Worm (Caenorhabditis elegans) whole organism, young adult: ENCODE data around the gene lido-18.
A peak's percentile ranks its signal among the peaks of the same experiment; 100 is the strongest.

Source experiments
- B0019.2 ChIP-seq: fragments of 200-800 bp; sonication (Bioruptor generic); conservative IDR thresholded peaks from 2 replicates; pipeline ENCODE4 v1.3.6; 2022; ENCODE audit warnings: missing genetic modification reagents, missing genetic modification characterization, missing compliant biosample characterization
- B0336.3 ChIP-seq: fragments of 200-800 bp; sonication (Bioruptor generic); IDR thresholded peaks from 2 replicates; pipeline ENCODE4 v1.3.6; 2022; ENCODE audit warnings: missing genetic modification characterization, missing compliant biosample characterization
- D2030.7 ChIP-seq: fragments of 200-800 bp; sonication (Bioruptor generic); IDR thresholded peaks from 2 replicates; pipeline ENCODE4 v1.3.6; 2022; ENCODE audit warnings: missing genetic modification reagents, missing genetic modification characterization, missing compliant biosample characterization
- F22D6.2 ChIP-seq: sonication (generic microtip); optimal IDR thresholded peaks from 2 replicates; lab custom pipeline; 2016; ENCODE audit warnings: mild to moderate bottlenecking, missing genetic modification characterization, missing compliant biosample characterization
- F33H1.4 ChIP-seq: fragments of 200-800 bp; sonication (Bioruptor generic); IDR thresholded peaks from 2 replicates; pipeline ENCODE4 v1.3.6; 2022; ENCODE audit warnings: missing genetic modification reagents, missing genetic modification characterization, missing compliant biosample characterization
- F55B11.4 ChIP-seq: sonication (generic microtip); optimal IDR thresholded peaks from 2 replicates; lab custom pipeline; 2016; ENCODE audit warnings: missing compliant biosample characterization, missing genetic modification characterization, borderline replicate concordance; ENCODE audit not compliant: insufficient read depth
- Y53G8AR.9 ChIP-seq: fragments of 200-800 bp; sonication (Bioruptor generic); conservative IDR thresholded peaks from 2 replicates; pipeline ENCODE4 v1.3.6; 2022; ENCODE audit warnings: missing genetic modification reagents, missing genetic modification characterization, missing compliant biosample characterization
- Y56A3A.18 ChIP-seq: fragments of 200-800 bp; sonication (Bioruptor generic); IDR thresholded peaks from 2 replicates; pipeline ENCODE4 v1.3.6; 2022; ENCODE audit warnings: missing genetic modification reagents, missing genetic modification characterization, missing compliant biosample characterization
- Y95B8A.8 ChIP-seq: fragments of 200-800 bp; sonication (Bioruptor generic); IDR thresholded peaks from 2 replicates; pipeline ENCODE4 v1.3.6; 2022; ENCODE audit warnings: missing genetic modification reagents, missing genetic modification characterization, missing compliant biosample characterization
- athp-1 ChIP-seq: sonication (generic microtip); optimal IDR thresholded peaks from 2 replicates; lab custom pipeline; 2017; ENCODE audit warnings: mild to moderate bottlenecking, missing genetic modification characterization, missing compliant biosample characterization
- attf-3 ChIP-seq: fragments of 200-800 bp; sonication (Bioruptor generic); conservative IDR thresholded peaks from 2 replicates; pipeline ENCODE4 v1.3.6; 2022; ENCODE audit warnings: missing genetic modification reagents, missing genetic modification characterization, missing compliant biosample characterization
- attf-5 ChIP-seq: fragments of 200-800 bp; sonication (Bioruptor generic); optimal IDR thresholded peaks from 2 replicates; lab custom pipeline; 2018; ENCODE audit warnings: mild to moderate bottlenecking, missing genetic modification characterization, missing compliant biosample characterization
- bed-1 ChIP-seq: fragments of 200-800 bp; sonication (Bioruptor generic); IDR thresholded peaks from 2 replicates; pipeline ENCODE4 v1.3.6; 2022; ENCODE audit warnings: missing genetic modification reagents, missing genetic modification characterization, missing compliant biosample characterization
- cebp-1 ChIP-seq, 2 experiments: fragments of 200-800 bp in 1 of 2; sonication (Bioruptor generic) in 1 of 2; sonication (generic microtip) in 1 of 2; IDR thresholded peaks in 1 of 2; optimal IDR thresholded peaks in 1 of 2; 2 replicates each; pipeline versions ENCODE4 v1.3.6 to Lab custom; 2017 to 2022; ENCODE audit warnings: missing compliant biosample characterization in 2 of 2, missing genetic modification characterization in 2 of 2, mild to moderate bottlenecking in 1 of 2, missing genetic modification reagents in 1 of 2, moderate library complexity in 1 of 2
- ceh-100 ChIP-seq: fragments of 200-800 bp; sonication (Bioruptor generic); IDR thresholded peaks from 2 replicates; pipeline ENCODE4 v1.3.6; 2022; ENCODE audit warnings: missing genetic modification reagents, missing genetic modification characterization, missing compliant biosample characterization
- ceh-40 ChIP-seq: fragments of 200-800 bp; sonication (Bioruptor generic); IDR thresholded peaks from 2 replicates; pipeline ENCODE4 v1.3.6; 2022; ENCODE audit warnings: missing genetic modification characterization, missing compliant biosample characterization
- ceh-91 ChIP-seq: fragments of 200-800 bp; sonication (Bioruptor generic); IDR thresholded peaks from 2 replicates; pipeline ENCODE4 v1.3.6; 2022; ENCODE audit warnings: missing genetic modification reagents, missing genetic modification characterization, missing compliant biosample characterization
- dox-1 ChIP-seq: fragments of 200-800 bp; sonication (Bioruptor generic); IDR thresholded peaks from 2 replicates; pipeline ENCODE4 v1.3.6; 2022; ENCODE audit warnings: missing genetic modification reagents, missing genetic modification characterization, missing compliant biosample characterization
- dpff-1 ChIP-seq: sonication (generic microtip); optimal IDR thresholded peaks from 2 replicates; lab custom pipeline; 2017; ENCODE audit warnings: mild to moderate bottlenecking, missing genetic modification characterization, missing compliant biosample characterization
- egl-44 ChIP-seq: fragments of 200-800 bp; sonication (Bioruptor generic); IDR thresholded peaks from 2 replicates; pipeline ENCODE4 v1.3.6; 2022; ENCODE audit warnings: missing genetic modification reagents, missing genetic modification characterization, missing compliant biosample characterization
- hsf-1 ChIP-seq: fragments of 200-800 bp; sonication (Bioruptor generic); IDR thresholded peaks from 2 replicates; pipeline ENCODE4 v1.3.6; 2022; ENCODE audit warnings: missing genetic modification reagents, missing genetic modification characterization, missing compliant biosample characterization
- let-607 ChIP-seq, 2 experiments: fragments of 200-800 bp in 1 of 2; sonication (Bioruptor generic) in 1 of 2; sonication (generic microtip) in 1 of 2; optimal IDR thresholded peaks; 2 replicates each; lab custom pipeline; 2016 to 2018; ENCODE audit warnings: mild to moderate bottlenecking in 2 of 2, missing compliant biosample characterization in 2 of 2, missing genetic modification characterization in 2 of 2, moderate library complexity in 2 of 2, missing genotype in 1 of 2
- lin-35 ChIP-seq, 3 experiments: fragments of 150-350 bp in 2 of 3; sonication (generic microtip) in 1 of 3; optimal IDR thresholded peaks; 2 replicates each; lab custom pipeline; 2014 to 2018; ENCODE audit warnings: missing biosample characterization in 3 of 3, missing genetic modification characterization in 3 of 3, missing genetic modification reagents in 3 of 3
- lin-40 ChIP-seq: sonication (generic microtip); optimal IDR thresholded peaks from 2 replicates; lab custom pipeline; 2016; ENCODE audit warnings: missing genetic modification characterization, mild to moderate bottlenecking, missing compliant biosample characterization, missing genotype, missing genetic modification reagents
- madf-10 ChIP-seq: sonication (generic microtip); optimal IDR thresholded peaks from 2 replicates; lab custom pipeline; 2016; ENCODE audit warnings: mild to moderate bottlenecking, missing genetic modification characterization, missing compliant biosample characterization
- mcd-1 ChIP-seq: fragments of 200-800 bp; sonication (Bioruptor generic); IDR thresholded peaks from 2 replicates; pipeline ENCODE4 v1.3.6; 2022; ENCODE audit warnings: missing genetic modification reagents, missing genetic modification characterization, missing compliant biosample characterization
- mes-4 ChIP-seq: sonication (generic microtip); optimal IDR thresholded peaks from 2 replicates; lab custom pipeline; 2016; ENCODE audit warnings: missing genotype, missing genetic modification characterization, missing compliant biosample characterization
- nfyb-1 ChIP-seq: fragments of 200-800 bp; sonication (Bioruptor generic); IDR thresholded peaks from 2 replicates; pipeline ENCODE4 v1.3.6; 2022; ENCODE audit warnings: missing genetic modification reagents, missing genetic modification characterization, missing compliant biosample characterization
- nhr-80 ChIP-seq: sonication (generic microtip); optimal IDR thresholded peaks from 2 replicates; lab custom pipeline; 2016; ENCODE audit warnings: missing genetic modification characterization, missing compliant biosample characterization
- pbrm-1 ChIP-seq: fragments of 200-800 bp; sonication (Bioruptor generic); IDR thresholded peaks from 2 replicates; pipeline ENCODE4 v1.3.6; 2022; ENCODE audit warnings: missing genetic modification reagents, missing genetic modification characterization, missing compliant biosample characterization
- rcor-1 ChIP-seq: fragments of 200-800 bp; sonication (Bioruptor generic); IDR thresholded peaks from 2 replicates; pipeline ENCODE4 v1.3.6; 2022; ENCODE audit warnings: missing genetic modification reagents, missing genetic modification characterization, missing compliant biosample characterization
- repo-1 ChIP-seq: sonication (generic microtip); optimal IDR thresholded peaks from 2 replicates; lab custom pipeline; 2017; ENCODE audit warnings: mild to moderate bottlenecking, missing genetic modification characterization, missing compliant biosample characterization
- snpc-1.1 ChIP-seq: sonication (generic microtip); optimal IDR thresholded peaks from 2 replicates; lab custom pipeline; 2017; ENCODE audit warnings: missing genetic modification characterization, mild to moderate bottlenecking, missing compliant biosample characterization, antibody characterized with exemption, moderate library complexity, missing genotype, missing genetic modification reagents; ENCODE audit not compliant: insufficient read depth
- snpc-4 ChIP-seq, 5 experiments: fragments of 150-350 bp in 1 of 5; sonication (generic microtip) in 4 of 5; optimal IDR thresholded peaks; 2 replicates each; lab custom pipeline; 2014 to 2018; ENCODE audit warnings: missing genetic modification characterization in 5 of 5, missing biosample characterization in 3 of 5, antibody characterized with exemption in 2 of 5, mild to moderate bottlenecking in 2 of 5, missing compliant biosample characterization in 2 of 5, missing genotype in 2 of 5, moderate library complexity in 2 of 5, missing genetic modification reagents in 1 of 5
- sptf-2 ChIP-seq: fragments of 200-800 bp; sonication (Bioruptor generic); optimal IDR thresholded peaks from 2 replicates; lab custom pipeline; 2018; ENCODE audit warnings: mild to moderate bottlenecking, missing genetic modification characterization, missing compliant biosample characterization
- tbp1 ChIP-seq: fragments of 200-800 bp; sonication (Bioruptor generic); optimal IDR thresholded peaks from 2 replicates; lab custom pipeline; 2018; ENCODE audit warnings: mild to moderate bottlenecking, missing genetic modification characterization, missing compliant biosample characterization
- tlf-1 ChIP-seq: fragments of 200-800 bp; sonication (Bioruptor generic); optimal IDR thresholded peaks from 2 replicates; lab custom pipeline; 2018; ENCODE audit warnings: mild to moderate bottlenecking, missing genetic modification characterization, missing compliant biosample characterization
- zim-3 ChIP-seq: sonication (generic microtip); optimal IDR thresholded peaks from 2 replicates; lab custom pipeline; 2017; ENCODE audit warnings: mild to moderate bottlenecking, missing genetic modification characterization, moderate library complexity, missing compliant biosample characterization
- ztf-18 ChIP-seq: sonication (generic microtip); optimal IDR thresholded peaks from 2 replicates; lab custom pipeline; 2016; ENCODE audit warnings: missing genotype, mild to moderate bottlenecking, missing genetic modification characterization, missing compliant biosample characterization
- ztf-22 ChIP-seq: fragments of 200-800 bp; sonication (Bioruptor generic); optimal IDR thresholded peaks from 2 replicates; lab custom pipeline; 2018; ENCODE audit warnings: mild to moderate bottlenecking, missing genetic modification characterization, moderate library complexity, missing compliant biosample characterization
- ztf-28 ChIP-seq: fragments of 200-800 bp; sonication (Bioruptor generic); IDR thresholded peaks from 2 replicates; pipeline ENCODE4 v1.3.6; 2022; ENCODE audit warnings: missing genetic modification reagents, missing genetic modification characterization, missing compliant biosample characterization
- ztf-3 ChIP-seq: fragments of 200-800 bp; sonication (Bioruptor generic); optimal IDR thresholded peaks from 2 replicates; lab custom pipeline; 2018; ENCODE audit warnings: mild to moderate bottlenecking, missing genetic modification characterization, missing compliant biosample characterization

Gene lido-18

ce11 chrIII:7708815-7709214 lies 46.7 kb downstream of the lido-18 start:
- 0 out of 2 replicates have a peak, but pooled peaks have one; percentile 22 for TF ChIP-seq attf-3 (GFP tag; lab: Robert Waterston, UW)
- 0 out of 2 replicates have a peak, but pooled peaks have one; percentile 36 for TF ChIP-seq D2030.7 (GFP tag; lab: Robert Waterston, UW)
- TF ChIP-seq ceh-100: peak; percentile 69
- TF ChIP-seq mcd-1 (GFP tag; lab: Robert Waterston, UW): 0 out of 2 replicates have a peak, but pooled peaks have one; percentile 22

ce11 chrIII:7709391-7709790 lies 47.3 kb downstream of the lido-18 start, which contains the start of gene lin-13:
TSS of gene lin-13 (minus strand) at chrIII:7709491.
- TF ChIP-seq ceh-91 (no peak), let-607 (tag; optimal IDR thresholded peaks at IDR 0.05; lab: Kevin White, UChicago) (no peak), F22D6.2 (no peak), F33H1.4 (GFP tag; lab: Robert Waterston, UW) (no peak), zim-3 (tag; lab: Kevin White, UChicago) (no peak), attf-3 (GFP tag; lab: Robert Waterston, UW) (no peak)
- TF ChIP-seq, all 124 proteins: peak for 0

- peak; percentile 85 for TF ChIP-seq ztf-18 (tag; lab: Kevin White, UChicago)
- no peak for TF ChIP-seq B0019.2 (GFP tag; lab: Robert Waterston, UW)
- no peak for TF ChIP-seq F55B11.4
- no peak for TF ChIP-seq snpc-4 (GFP tag; optimal IDR thresholded peaks at IDR 0.05; lab: Kevin White, UChicago)
- peak in 3 of 4 experiments; percentile 35 to 52 (median 40) for TF ChIP-seq snpc-4 (tag; optimal IDR thresholded peaks at IDR 0.05; lab: Kevin White, UChicago)
- TF ChIP-seq attf-5 (GFP tag; lab: Kevin White, UChicago): peak; percentile 94
- 0 out of 2 replicates have a peak, but pooled peaks have one; percentile 26 for TF ChIP-seq rcor-1 (GFP tag; lab: Robert Waterston, UW)
- peak in 1 of 3 experiments; percentile 76 for TF ChIP-seq lin-35 (GFP tag; optimal IDR thresholded peaks at IDR 0.05; lab: Kevin White, UChicago)
- peak; percentile 39 for TF ChIP-seq madf-10 (tag; lab: Kevin White, UChicago)
- no peak for TF ChIP-seq ceh-40 (GFP tag; lab: Robert Waterston, UW)
- peak; percentile 56 for TF ChIP-seq lin-40
- TF ChIP-seq athp-1 (tag; lab: Kevin White, UChicago): peak; percentile 87
- no peak for TF ChIP-seq ztf-3 (GFP tag; lab: Kevin White, UChicago)
- peak; percentile 35; the same call in 1 of the 2 replicates for TF ChIP-seq B0336.3 (GFP tag; lab: Robert Waterston, UW)
- 0 out of 2 replicates have a peak, but pooled peaks have one; percentile 38 for TF ChIP-seq pbrm-1 (GFP tag; lab: Robert Waterston, UW)
- peak; percentile 23 for TF ChIP-seq tbp1 (GFP tag; lab: Kevin White, UChicago)
- no peak for TF ChIP-seq mes-4 (tag; lab: Kevin White, UChicago)
- no peak for TF ChIP-seq cebp-1 (GFP tag; IDR thresholded peaks at IDR 0.05; lab: Robert Waterston, UW)
- peak; percentile 76 for TF ChIP-seq cebp-1 (tag; optimal IDR thresholded peaks at IDR 0.05; lab: Kevin White, UChicago)
- TF ChIP-seq Y56A3A.18: 0 out of 2 replicates have a peak, but pooled peaks have one; percentile 52
- TF ChIP-seq nfyb-1 (GFP tag; lab: Robert Waterston, UW): 0 out of 2 replicates have a peak, but pooled peaks have one; percentile 28
- TF ChIP-seq ztf-22: no peak
- TF ChIP-seq ztf-28 (GFP tag; lab: Robert Waterston, UW): no peak
- peak; percentile 13 for TF ChIP-seq tlf-1 (GFP tag; lab: Kevin White, UChicago)
- TF ChIP-seq hsf-1 (GFP tag; lab: Robert Waterston, UW): no peak
- TF ChIP-seq dox-1 (GFP tag; lab: Robert Waterston, UW): peak; percentile 45; the same call in 1 of the 2 replicates
- TF ChIP-seq egl-44 (GFP tag; lab: Robert Waterston, UW): 0 out of 2 replicates have a peak, but pooled peaks have one; percentile 56
- TF ChIP-seq nhr-80: peak; percentile 49
- TF ChIP-seq let-607 (tag; optimal IDR thresholded peaks at IDR 0.05; lab: Kevin White, UChicago): peak; percentile 19 to 34
- TF ChIP-seq Y53G8AR.9 (GFP tag; lab: Robert Waterston, UW): no peak; the same call in 1 of the 2 replicates
- TF ChIP-seq repo-1 (tag; lab: Kevin White, UChicago): no peak
- TF ChIP-seq F33H1.4 (GFP tag; lab: Robert Waterston, UW): peak; percentile 25; the same call in 1 of the 2 replicates
- TF ChIP-seq snpc-1.1 (tag; lab: Kevin White, UChicago): no peak
- no peak for TF ChIP-seq Y95B8A.8 (GFP tag; lab: Robert Waterston, UW)
- TF ChIP-seq bed-1 (GFP tag; lab: Robert Waterston, UW): no peak
- TF ChIP-seq sptf-2 (GFP tag; lab: Kevin White, UChicago): no peak
- TF ChIP-seq dpff-1 (tag; lab: Kevin White, UChicago): no peak
These were observed 48.0 kb downstream of the lido-18 start for ce11 chrIII:7710066-7710465.
